Fruit fly (Drosophila melanogaster) whole organism, embryonic: ENCODE measurements around the gene Wdfy2.

Experiments used
- ATbp ChIP-seq: fragments of 200-800 bp; sonication (Bioruptor generic); optimal IDR thresholded peaks from 2 replicates; lab custom pipeline; 2017; ENCODE audit warnings: missing biosample characterization, mild to moderate bottlenecking, missing genetic modification characterization, missing genetic modification reagents
- Atf6 ChIP-seq: fragments of 200-800 bp; sonication (Bioruptor generic); IDR thresholded peaks from 2 replicates; pipeline ENCODE4 v1.3.6; 2022; ENCODE audit warnings: missing biosample characterization, missing genetic modification characterization
- BtbVII ChIP-seq: fragments of 200-800 bp; sonication (Bioruptor generic); optimal IDR thresholded peaks from 3 replicates; lab custom pipeline; 2017; ENCODE audit warnings: missing biosample characterization, mild to moderate bottlenecking, missing genetic modification characterization
- CG10209 ChIP-seq: fragments of 200-800 bp; sonication (Bioruptor generic); optimal IDR thresholded peaks from 3 replicates; lab custom pipeline; 2017; ENCODE audit warnings: missing biosample characterization, mild to moderate bottlenecking, missing genetic modification characterization, missing genetic modification reagents
- CG10654 ChIP-seq: fragments of 200-800 bp; sonication (Bioruptor generic); optimal IDR thresholded peaks from 2 replicates; lab custom pipeline; 2016; ENCODE audit warnings: missing biosample characterization, missing genetic modification characterization
- CG11085 ChIP-seq: fragments of 200-800 bp; sonication (Bioruptor generic); IDR thresholded peaks from 2 replicates; pipeline ENCODE4 v1.3.6; 2022; ENCODE audit warnings: missing biosample characterization, missing genetic modification characterization
- CG12299 ChIP-seq: fragments of 200-800 bp; sonication (Bioruptor generic); optimal IDR thresholded peaks from 2 replicates; lab custom pipeline; 2018; ENCODE audit warnings: missing biosample characterization, mild to moderate bottlenecking, missing genetic modification characterization
- CG12769 ChIP-seq: fragments of 200-800 bp; sonication (Bioruptor generic); optimal IDR thresholded peaks from 2 replicates; lab custom pipeline; 2019; ENCODE audit warnings: missing biosample characterization, mild to moderate bottlenecking, missing genetic modification characterization, moderate library complexity
- CG14050 ChIP-seq: fragments of 200-800 bp; sonication (Bioruptor generic); IDR thresholded peaks from 3 replicates; pipeline ENCODE4 v1.3.6; 2022; ENCODE audit warnings: missing biosample characterization, missing genetic modification characterization
- CG16863 ChIP-seq: fragments of 200-800 bp; sonication (Bioruptor generic); optimal IDR thresholded peaks from 3 replicates; lab custom pipeline; 2016; ENCODE audit warnings: missing biosample characterization, missing genetic modification characterization
- CG18011 ChIP-seq: fragments of 200-800 bp; sonication (Bioruptor generic); optimal IDR thresholded peaks from 2 replicates; lab custom pipeline; 2017; ENCODE audit warnings: missing biosample characterization, missing genetic modification characterization, mild to moderate bottlenecking, moderate library complexity, missing genotype
- CG2120 ChIP-seq: fragments of 200-800 bp; sonication (Bioruptor generic); optimal IDR thresholded peaks from 3 replicates; lab custom pipeline; 2016; ENCODE audit warnings: missing biosample characterization, missing genetic modification characterization
- CG32767 ChIP-seq: fragments of 200-800 bp; sonication (Bioruptor generic); IDR thresholded peaks from 2 replicates; pipeline ENCODE4 v1.3.6; 2022; ENCODE audit warnings: missing biosample characterization, missing genetic modification characterization
- CG32772 ChIP-seq: fragments of 200-800 bp; sonication (Bioruptor generic); IDR thresholded peaks from 2 replicates; pipeline ENCODE4 v1.3.6; 2022; ENCODE audit warnings: missing biosample characterization, missing genetic modification characterization
- CG34422 ChIP-seq: fragments of 200-800 bp; sonication (Bioruptor generic); IDR thresholded peaks from 3 replicates; pipeline ENCODE4 v1.3.6; 2022; ENCODE audit warnings: missing biosample characterization, missing genetic modification characterization
- CG4854 ChIP-seq: fragments of 200-800 bp; sonication (Bioruptor generic); optimal IDR thresholded peaks from 2 replicates; lab custom pipeline; 2016; ENCODE audit warnings: missing biosample characterization, missing genetic modification characterization, inconsistent platforms
- CG7786 ChIP-seq: fragments of 200-800 bp; sonication (Bioruptor generic); optimal IDR thresholded peaks from 2 replicates; lab custom pipeline; 2016; ENCODE audit warnings: missing biosample characterization, missing genetic modification characterization
- CG8765 ChIP-seq: fragments of 200-800 bp; sonication (Bioruptor generic); IDR thresholded peaks from 2 replicates; pipeline ENCODE4 v1.3.6; 2022; ENCODE audit warnings: missing biosample characterization, missing genetic modification characterization
- Dip3 ChIP-seq: fragments of 200-800 bp; sonication (Bioruptor generic); optimal IDR thresholded peaks from 3 replicates; lab custom pipeline; 2016; ENCODE audit warnings: missing biosample characterization, missing genetic modification characterization
- E2f1 ChIP-seq: fragments of 200-800 bp; sonication (Bioruptor generic); IDR thresholded peaks from 2 replicates; pipeline ENCODE4 v1.3.6; 2022; ENCODE audit warnings: missing biosample characterization, missing genetic modification characterization
- Eip74EF ChIP-seq, 2 experiments: fragments of 200-800 bp in 1 of 2; fragments of >200 bp in 1 of 2; sonication (Bioruptor generic) in 1 of 2; optimal IDR thresholded peaks; 2 replicates each; lab custom pipeline; 2017 to 2019; ENCODE audit warnings: missing biosample characterization in 2 of 2, missing genetic modification characterization in 2 of 2, mild to moderate bottlenecking in 1 of 2, moderate library complexity in 1 of 2
- GATAe ChIP-seq: fragments of 200-800 bp; sonication (Bioruptor generic); conservative IDR thresholded peaks from 2 replicates; pipeline ENCODE4 v1.3.6; 2022; ENCODE audit warnings: missing biosample characterization, missing genetic modification characterization
- HLH4C ChIP-seq: fragments of 200-800 bp; sonication (Bioruptor generic); IDR thresholded peaks from 3 replicates; pipeline ENCODE4 v1.3.6; 2022; ENCODE audit warnings: missing biosample characterization, missing genetic modification characterization; ENCODE audit not compliant: partially characterized antibody
- Hr78 ChIP-seq, 2 experiments: fragments of 200-800 bp in 1 of 2; fragments of >200 bp in 1 of 2; sonication (Bioruptor generic) in 1 of 2; optimal IDR thresholded peaks; 2 replicates each; lab custom pipeline; 2017 to 2019; ENCODE audit warnings: missing biosample characterization in 2 of 2, missing genetic modification characterization in 2 of 2, mild to moderate bottlenecking in 1 of 2, moderate library complexity in 1 of 2
- Sox102F ChIP-seq: fragments of 200-800 bp; sonication (Bioruptor generic); optimal IDR thresholded peaks from 2 replicates; lab custom pipeline; 2018; ENCODE audit warnings: missing biosample characterization, mild to moderate bottlenecking, missing genetic modification characterization, moderate library complexity
- Spps ChIP-seq: fragments of 200-800 bp; sonication (Bioruptor generic); optimal IDR thresholded peaks from 2 replicates; lab custom pipeline; 2018; ENCODE audit warnings: missing biosample characterization, mild to moderate bottlenecking, missing genetic modification characterization
- abd-A ChIP-seq: fragments of 200-800 bp; sonication (Bioruptor generic); optimal IDR thresholded peaks from 3 replicates; lab custom pipeline; 2019; ENCODE audit warnings: missing biosample characterization, mild to moderate bottlenecking, missing genetic modification characterization, moderate library complexity
- bigmax ChIP-seq: fragments of 200-800 bp; sonication (Bioruptor generic); optimal IDR thresholded peaks from 2 replicates; lab custom pipeline; 2018; ENCODE audit warnings: missing biosample characterization, mild to moderate bottlenecking, missing genetic modification characterization
- cas ChIP-seq: fragments of 200-800 bp; sonication (Bioruptor generic); IDR thresholded peaks from 2 replicates; pipeline ENCODE4 v1.3.6; 2022; ENCODE audit warnings: missing biosample characterization, missing genetic modification characterization
- crc ChIP-seq: fragments of 200-800 bp; sonication (Bioruptor generic); optimal IDR thresholded peaks from 2 replicates; lab custom pipeline; 2016; ENCODE audit warnings: missing biosample characterization, missing genetic modification characterization
- da ChIP-seq: fragments of 200-800 bp; sonication (Bioruptor generic); optimal IDR thresholded peaks from 2 replicates; lab custom pipeline; 2016; ENCODE audit warnings: missing biosample characterization, missing genetic modification characterization
- dimm ChIP-seq: fragments of 200-800 bp; sonication (Bioruptor generic); IDR thresholded peaks from 2 replicates; pipeline ENCODE4 v1.3.6; 2022; ENCODE audit warnings: missing biosample characterization, missing genetic modification characterization
- fd3F ChIP-seq: fragments of 200-800 bp; sonication (Bioruptor generic); optimal IDR thresholded peaks from 2 replicates; lab custom pipeline; 2018; ENCODE audit warnings: missing biosample characterization, mild to moderate bottlenecking, missing genetic modification characterization, moderate library complexity
- gce ChIP-seq: fragments of 200-800 bp; sonication (Bioruptor generic); IDR thresholded peaks from 3 replicates; pipeline ENCODE4 v1.3.6; 2022; ENCODE audit warnings: missing biosample characterization, missing genetic modification characterization
- gfzf ChIP-seq: fragments of 200-800 bp; sonication (Bioruptor generic); optimal IDR thresholded peaks from 2 replicates; lab custom pipeline; 2016; ENCODE audit warnings: missing biosample characterization, mild to moderate bottlenecking, missing genetic modification characterization, moderate library complexity
- gsb-n ChIP-seq: fragments of 200-800 bp; sonication (Bioruptor generic); optimal IDR thresholded peaks from 3 replicates; lab custom pipeline; 2018; ENCODE audit warnings: missing biosample characterization, mild to moderate bottlenecking, missing genetic modification characterization
- hbn ChIP-seq: fragments of 200-800 bp; sonication (Bioruptor generic); IDR thresholded peaks from 2 replicates; pipeline ENCODE4 v1.3.6; 2022; ENCODE audit warnings: missing biosample characterization, missing genetic modification characterization; ENCODE audit not compliant: partially characterized antibody
- nmo ChIP-seq: fragments of 200-800 bp; sonication (Bioruptor generic); optimal IDR thresholded peaks from 2 replicates; lab custom pipeline; 2018; ENCODE audit warnings: missing biosample characterization, mild to moderate bottlenecking, missing genetic modification characterization, moderate library complexity
- otp ChIP-seq: fragments of 200-800 bp; sonication (Bioruptor generic); IDR thresholded peaks from 3 replicates; pipeline ENCODE4, ENCODE4 v1.3.6; 2022; ENCODE audit warnings: missing biosample characterization, missing genetic modification characterization
- pb ChIP-seq: fragments of 200-800 bp; sonication (Bioruptor generic); optimal IDR thresholded peaks from 3 replicates; lab custom pipeline; 2016; ENCODE audit warnings: missing biosample characterization, missing genetic modification characterization
- pho ChIP-seq: fragments of 200-800 bp; sonication (Bioruptor generic); optimal IDR thresholded peaks from 2 replicates; lab custom pipeline; 2016; ENCODE audit warnings: missing biosample characterization, missing genetic modification characterization
- sisA ChIP-seq: fragments of 200-800 bp; sonication (Bioruptor generic); IDR thresholded peaks from 2 replicates; pipeline ENCODE4 v1.3.6; 2022; ENCODE audit warnings: missing biosample characterization, missing genetic modification characterization
- tap ChIP-seq: fragments of 200-800 bp; optimal IDR thresholded peaks from 3 replicates; lab custom pipeline; 2019; ENCODE audit warnings: missing biosample characterization, mild to moderate bottlenecking, missing genetic modification characterization, moderate library complexity
- tgo ChIP-seq: fragments of 200-800 bp; sonication (Bioruptor generic); IDR thresholded peaks from 3 replicates; pipeline ENCODE4 v1.3.6; 2022; ENCODE audit warnings: missing biosample characterization, missing genetic modification characterization
- tll ChIP-seq, 2 experiments: fragments of 200-800 bp in 1 of 2; fragments of >200 bp in 1 of 2; sonication (Bioruptor generic) in 1 of 2; optimal IDR thresholded peaks; 2 replicates each; lab custom pipeline; 2017 to 2019; ENCODE audit warnings: missing biosample characterization in 2 of 2, missing genetic modification characterization in 2 of 2, mild to moderate bottlenecking in 1 of 2, moderate library complexity in 1 of 2
- tup ChIP-seq: fragments of 200-800 bp; sonication (Bioruptor generic); optimal IDR thresholded peaks from 2 replicates; lab custom pipeline; 2016; ENCODE audit warnings: missing biosample characterization, mild to moderate bottlenecking, missing genetic modification characterization, moderate library complexity
- twi ChIP-seq: fragments of 200-800 bp; optimal IDR thresholded peaks from 2 replicates; lab custom pipeline; 2019; ENCODE audit warnings: missing biosample characterization, mild to moderate bottlenecking, missing genetic modification characterization, moderate library complexity
- vvl ChIP-seq: fragments of 200-800 bp; sonication (Bioruptor generic); IDR thresholded peaks from 2 replicates; pipeline ENCODE4 v1.3.6; 2022; ENCODE audit warnings: missing biosample characterization, missing genetic modification characterization
- wdn ChIP-seq: fragments of 200-800 bp; sonication (Bioruptor generic); IDR thresholded peaks from 2 replicates; pipeline ENCODE4 v1.3.6; 2022; ENCODE audit warnings: missing biosample characterization, missing genetic modification characterization
- wek ChIP-seq: fragments of 200-800 bp; sonication (Bioruptor generic); optimal IDR thresholded peaks from 3 replicates; lab custom pipeline; 2018; ENCODE audit warnings: missing biosample characterization, mild to moderate bottlenecking, missing genetic modification characterization, moderate library complexity

Wdfy2 gene

dm6 chr2L:10442048-10442790 lies 19.1 kb downstream of the Wdfy2 start, which contains the start of gene loh (continued):
- TF ChIP-seq tup (GFP tag; lab: Kevin White, UChicago): no peak
- TF ChIP-seq Dip3 (GFP tag; lab: Kevin White, UChicago): no peak
- no peak for TF ChIP-seq tap (tag; lab: Kevin White, UChicago)
- TF ChIP-seq pho (GFP tag; lab: Kevin White, UChicago): no peak
- TF ChIP-seq CG10654 (GFP tag; lab: Kevin White, UChicago): no peak
- TF ChIP-seq Hr78 (GFP tag; optimal IDR thresholded peaks at IDR 0.05; lab: Kevin White, UChicago): no peak
- no peak for TF ChIP-seq tgo (GFP tag; lab: Robert Waterston, UW)
- no peak for TF ChIP-seq Atf6 (GFP tag; lab: Robert Waterston, UW)
- TF ChIP-seq CG32772 (GFP tag; lab: Robert Waterston, UW): no peak; the same call in 1 of the 2 replicates
- TF ChIP-seq CG32767: no peak
- TF ChIP-seq da (GFP tag; lab: Kevin White, UChicago): no peak
- no peak for TF ChIP-seq wdn (GFP tag; lab: Robert Waterston, UW)
- peak; percentile 24 for TF ChIP-seq fd3F (GFP tag; lab: Kevin White, UChicago)
- TF ChIP-seq cas (GFP tag; lab: Robert Waterston, UW): no peak
- TF ChIP-seq Spps (tag; lab: Kevin White, UChicago): peak; percentile 38
- TF ChIP-seq gsb-n (tag; lab: Kevin White, UChicago): no peak
- no peak for TF ChIP-seq wek
- TF ChIP-seq CG2120 (GFP tag; lab: Kevin White, UChicago): peak; percentile 6
- no peak for TF ChIP-seq CG11085
- TF ChIP-seq BtbVII (GFP tag; lab: Kevin White, UChicago): peak; percentile 46
- TF ChIP-seq crc (GFP tag; lab: Kevin White, UChicago): no peak
- TF ChIP-seq tll (GFP tag; optimal IDR thresholded peaks at IDR 0.05; lab: Kevin White, UChicago): no peak
- no peak for TF ChIP-seq Sox102F (GFP tag; lab: Kevin White, UChicago)
- peak; percentile 24 for TF ChIP-seq CG12769
- TF ChIP-seq CG4854: no peak
- no peak for TF ChIP-seq bigmax (GFP tag; lab: Kevin White, UChicago)
- peak; percentile 42 for TF ChIP-seq CG12299 (tag; lab: Kevin White, UChicago)
- no peak for TF ChIP-seq gfzf
- peak; percentile 67 for TF ChIP-seq CG10209 (GFP tag; lab: Kevin White, UChicago)
- TF ChIP-seq ATbp (GFP tag; lab: Kevin White, UChicago): peak; percentile 42
- TF ChIP-seq nmo: peak; percentile 81
- TF ChIP-seq hbn (GFP tag; lab: Robert Waterston, UW): no peak
- peak; percentile 17; the same call in 1 of the 2 replicates for TF ChIP-seq E2f1 (GFP tag; lab: Robert Waterston, UW)
- TF ChIP-seq Eip74EF (GFP tag; optimal IDR thresholded peaks at IDR 0.05; lab: Kevin White, UChicago): peak in 1 of 2 experiments; percentile 67
- no peak for TF ChIP-seq gce (GFP tag; lab: Robert Waterston, UW)
- TF ChIP-seq sisA (GFP tag; lab: Robert Waterston, UW): no peak
- no peak for TF ChIP-seq CG18011
- no peak for TF ChIP-seq otp (GFP tag; lab: Robert Waterston, UW)
- TF ChIP-seq twi (tag; lab: Kevin White, UChicago): peak; percentile 42
- no peak for TF ChIP-seq CG14050 (GFP tag; lab: Robert Waterston, UW)
- TF ChIP-seq GATAe (GFP tag; lab: Robert Waterston, UW): no peak
- TF ChIP-seq vvl (GFP tag; lab: Robert Waterston, UW): no peak
- TF ChIP-seq dimm (GFP tag; lab: Robert Waterston, UW): no peak
- no peak for TF ChIP-seq CG34422 (GFP tag; lab: Robert Waterston, UW)
- TF ChIP-seq abd-A (tag; lab: Kevin White, UChicago): no peak
- no peak for TF ChIP-seq HLH4C (GFP tag; lab: Robert Waterston, UW)
- no peak for TF ChIP-seq pb (GFP tag; lab: Kevin White, UChicago)
- TF ChIP-seq CG7786 (GFP tag; lab: Kevin White, UChicago): no peak
- TF ChIP-seq CG16863 (GFP tag; lab: Kevin White, UChicago): no peak
- TF ChIP-seq CG8765 (GFP tag; lab: Robert Waterston, UW): no peak
